Fruit fly (Drosophila melanogaster) whole organism, pupa: ENCODE data around the gene CG6290.

Experiments used
- CG10348 ChIP-seq: fragments of 200-800 bp; sonication (Bioruptor generic); IDR thresholded peaks from 2 replicates; pipeline ENCODE4 v1.3.6; 2022; ENCODE audit warnings: missing biosample characterization, missing genetic modification characterization
- CG12605 ChIP-seq: fragments of 200-800 bp; sonication (Bioruptor generic); IDR thresholded peaks from 2 replicates; pipeline ENCODE4 v1.3.6; 2022; ENCODE audit warnings: missing biosample characterization, missing genetic modification characterization
- CG13204 ChIP-seq: fragments of 200-800 bp; sonication (Bioruptor generic); optimal IDR thresholded peaks from 2 replicates; lab custom pipeline; 2018; ENCODE audit warnings: missing biosample characterization, mild to moderate bottlenecking, missing genetic modification characterization, moderate library complexity
- CG14655 ChIP-seq: fragments of 200-800 bp; sonication (Bioruptor generic); optimal IDR thresholded peaks from 3 replicates; lab custom pipeline; 2017; ENCODE audit warnings: mild to moderate bottlenecking, missing biosample characterization, missing genetic modification reagents, missing genetic modification characterization
- CG15710 ChIP-seq: fragments of 200-800 bp; sonication (Bioruptor generic); optimal IDR thresholded peaks from 2 replicates; lab custom pipeline; 2018; ENCODE audit warnings: missing biosample characterization, mild to moderate bottlenecking, missing genetic modification characterization, moderate library complexity
- CG17806 ChIP-seq: fragments of 200-800 bp; sonication (Bioruptor generic); optimal IDR thresholded peaks from 2 replicates; lab custom pipeline; 2018; ENCODE audit warnings: missing biosample characterization, mild to moderate bottlenecking, missing genetic modification characterization, moderate library complexity
- CG32121 ChIP-seq: fragments of 200-800 bp; sonication (Bioruptor generic); IDR thresholded peaks from 2 replicates; pipeline ENCODE4 v1.3.6; 2022; ENCODE audit warnings: missing biosample characterization, missing genetic modification characterization
- CG34367 ChIP-seq: fragments of 200-800 bp; sonication (Bioruptor generic); optimal IDR thresholded peaks from 2 replicates; lab custom pipeline; 2018; ENCODE audit warnings: missing biosample characterization, mild to moderate bottlenecking, missing genetic modification characterization
- CG4496 ChIP-seq: fragments of 200-800 bp; sonication (Bioruptor generic); IDR thresholded peaks from 3 replicates; pipeline ENCODE4 v1.3.6; 2022; ENCODE audit warnings: missing biosample characterization, missing genetic modification characterization
- CG8159 ChIP-seq: fragments of 200-800 bp; sonication (Bioruptor generic); optimal IDR thresholded peaks from 3 replicates; lab custom pipeline; 2018; ENCODE audit warnings: missing biosample characterization, mild to moderate bottlenecking, missing genetic modification characterization, moderate library complexity
- CG8301 ChIP-seq: fragments of 200-800 bp; sonication (Bioruptor generic); optimal IDR thresholded peaks from 2 replicates; lab custom pipeline; 2018; ENCODE audit warnings: missing biosample characterization, mild to moderate bottlenecking, missing genetic modification characterization
- CG9948 ChIP-seq: fragments of 200-800 bp; sonication (Bioruptor generic); optimal IDR thresholded peaks from 2 replicates; lab custom pipeline; 2018; ENCODE audit warnings: missing biosample characterization, mild to moderate bottlenecking, missing genetic modification characterization, moderate library complexity
- D1 ChIP-seq: fragments of 200-800 bp; sonication (Bioruptor generic); optimal IDR thresholded peaks from 2 replicates; lab custom pipeline; 2018; ENCODE audit warnings: missing biosample characterization, mild to moderate bottlenecking, missing genetic modification characterization, moderate library complexity
- EcR ChIP-seq: fragments of 200-800 bp; sonication (Bioruptor generic); optimal IDR thresholded peaks from 3 replicates; lab custom pipeline; 2019; ENCODE audit warnings: missing biosample characterization, missing genetic modification characterization, mild to moderate bottlenecking, moderate library complexity, missing genetic modification reagents
- Ets98B ChIP-seq: fragments of 200-800 bp; sonication (Bioruptor generic); IDR thresholded peaks from 2 replicates; pipeline ENCODE4 v1.3.6; 2022; ENCODE audit warnings: missing biosample characterization, missing genetic modification characterization
- Pif1A ChIP-seq: fragments of 200-800 bp; sonication (Bioruptor generic); optimal IDR thresholded peaks from 3 replicates; lab custom pipeline; 2016; ENCODE audit warnings: missing biosample characterization, missing genetic modification characterization
- Pif1B ChIP-seq: fragments of 200-800 bp; sonication (Bioruptor generic); optimal IDR thresholded peaks from 3 replicates; lab custom pipeline; 2016; ENCODE audit warnings: missing biosample characterization, missing genetic modification characterization
- Snoo ChIP-seq: fragments of 200-800 bp; sonication (Bioruptor generic); optimal IDR thresholded peaks from 3 replicates; lab custom pipeline; 2017; ENCODE audit warnings: missing biosample characterization, mild to moderate bottlenecking, missing genetic modification characterization, inconsistent platforms
- fd96Ca ChIP-seq: fragments of 200-800 bp; sonication (Bioruptor generic); IDR thresholded peaks from 3 replicates; pipeline ENCODE4 v1.3.6; 2022; ENCODE audit warnings: missing biosample characterization, missing genetic modification characterization
- gl ChIP-seq: fragments of 200-800 bp; sonication (Bioruptor generic); optimal IDR thresholded peaks from 2 replicates; lab custom pipeline; 2018; ENCODE audit warnings: missing biosample characterization, mild to moderate bottlenecking, missing genetic modification characterization
- rn ChIP-seq: fragments of 200-800 bp; sonication (Bioruptor generic); IDR thresholded peaks from 2 replicates; pipeline ENCODE4 v1.3.6; 2022; ENCODE audit warnings: missing biosample characterization, missing genetic modification characterization

The CG6290 gene

DNA sequence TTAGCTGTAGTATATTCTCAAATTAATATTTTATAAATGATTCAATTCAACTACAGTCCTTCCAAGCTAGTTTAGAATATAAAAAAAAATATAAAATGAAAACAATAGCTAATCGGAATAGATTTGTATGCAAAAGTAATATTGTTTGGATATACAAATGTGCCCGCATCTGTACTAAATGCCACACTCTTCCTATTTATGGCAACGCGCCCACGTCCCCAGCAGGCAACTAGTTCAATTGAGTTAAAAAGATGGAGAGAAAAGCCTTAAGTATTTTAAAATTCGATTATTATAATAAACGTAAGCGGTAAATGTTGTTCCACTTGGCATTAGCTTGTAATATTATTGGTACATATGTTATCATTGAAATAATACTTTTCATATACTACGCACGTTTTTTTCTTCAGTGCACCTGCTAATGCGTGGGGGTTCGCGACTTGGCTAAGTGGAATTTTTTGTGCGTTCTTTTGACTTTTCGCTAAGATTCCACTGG lies 31.7 kb upstream of the CG6290 start:
- TF ChIP-seq CG32121 (GFP tag; lab: Robert Waterston, UW): peak; percentile 67
- TF ChIP-seq CG12605 (GFP tag; lab: Robert Waterston, UW): peak; percentile 42; the same call in 1 of the 2 replicates
- peak; percentile 40; the same call in 1 of the 2 replicates for TF ChIP-seq Ets98B (GFP tag; lab: Robert Waterston, UW)
- peak; percentile 60; the same call in 2 of the 3 replicates for TF ChIP-seq CG4496
- TF ChIP-seq CG10348 (GFP tag; lab: Robert Waterston, UW): peak; percentile 28; the same call in 1 of the 2 replicates
- TF ChIP-seq CG14655 (GFP tag; lab: Kevin White, UChicago): peak; percentile 71
- peak; percentile 32 for TF ChIP-seq Pif1B (GFP tag; lab: Kevin White, UChicago)
- no peak for TF ChIP-seq gl (tag; lab: Kevin White, UChicago)
- TF ChIP-seq Pif1A (GFP tag; lab: Kevin White, UChicago): peak; percentile 28
- TF ChIP-seq CG17806 (tag; lab: Kevin White, UChicago): no peak
- peak; percentile 20 for TF ChIP-seq CG34367 (tag; lab: Kevin White, UChicago)
- TF ChIP-seq rn (GFP tag; lab: Robert Waterston, UW): no peak
- no peak for TF ChIP-seq CG13204 (GFP tag; lab: Kevin White, UChicago)
- no peak for TF ChIP-seq Snoo (tag; lab: Kevin White, UChicago)
- no peak for TF ChIP-seq EcR
- no peak for TF ChIP-seq D1 (tag; lab: Kevin White, UChicago)
- TF ChIP-seq CG15710 (tag; lab: Kevin White, UChicago): no peak
- peak; percentile 38 for TF ChIP-seq CG8159 (tag; lab: Kevin White, UChicago)
- peak; percentile 62 for TF ChIP-seq fd96Ca (GFP tag; lab: Robert Waterston, UW)
- TF ChIP-seq CG9948 (tag; lab: Kevin White, UChicago): peak; percentile 25
- peak; percentile 55 for TF ChIP-seq CG8301
- TF ChIP-seq, all 21 proteins: peak for 13

- peak; percentile 33; the same call in 1 of the 2 replicates for TF ChIP-seq Ets98B (GFP tag; lab: Robert Waterston, UW)
- TF ChIP-seq CG15710 (tag; lab: Kevin White, UChicago): no peak
- 0 out of 2 replicates have a peak, but pooled peaks have one; percentile 12 for TF ChIP-seq CG32121 (GFP tag; lab: Robert Waterston, UW)
- no peak for TF ChIP-seq CG10348 (GFP tag; lab: Robert Waterston, UW)
- no peak for TF ChIP-seq CG8159 (tag; lab: Kevin White, UChicago)
- TF ChIP-seq EcR: no peak
- TF ChIP-seq, all 21 proteins: peak for 2
These were observed 30.5 kb upstream of the CG6290 start for dm6 chrX:18406593-18407393.

DNA sequence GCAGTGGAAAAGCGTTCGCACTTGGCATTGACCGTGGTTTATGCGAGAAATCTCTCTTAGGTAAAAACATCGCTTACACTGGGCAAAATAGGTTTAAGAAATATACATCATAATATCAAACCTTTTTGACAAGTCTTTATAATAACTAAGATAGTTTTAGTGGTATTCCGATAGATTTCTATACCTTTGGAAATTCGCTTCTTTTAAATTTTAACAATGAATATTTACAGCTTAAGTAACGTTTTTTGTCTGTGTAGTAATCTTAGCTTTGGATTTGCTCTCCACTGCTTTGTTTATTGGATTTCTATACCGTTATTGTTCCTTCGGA lies 29.9 kb upstream of the CG6290 start:
- no peak for TF ChIP-seq rn (GFP tag; lab: Robert Waterston, UW)
- peak; percentile 5 for TF ChIP-seq CG8159 (tag; lab: Kevin White, UChicago)
- TF ChIP-seq D1 (tag; lab: Kevin White, UChicago): no peak
- TF ChIP-seq Pif1B (GFP tag; lab: Kevin White, UChicago): no peak
- peak; percentile 30 for TF ChIP-seq CG15710 (tag; lab: Kevin White, UChicago)
- peak; percentile 37; the same call in 1 of the 3 replicates for TF ChIP-seq CG4496
- peak; percentile 32 for TF ChIP-seq CG8301
- TF ChIP-seq CG32121 (GFP tag; lab: Robert Waterston, UW): no peak; the same call in 1 of the 2 replicates
- TF ChIP-seq Snoo (tag; lab: Kevin White, UChicago): no peak
- peak; percentile 26 for TF ChIP-seq Ets98B (GFP tag; lab: Robert Waterston, UW)
- no peak for TF ChIP-seq CG14655 (GFP tag; lab: Kevin White, UChicago)
- TF ChIP-seq CG10348 (GFP tag; lab: Robert Waterston, UW): no peak
- TF ChIP-seq gl (tag; lab: Kevin White, UChicago): no peak
- TF ChIP-seq CG9948 (tag; lab: Kevin White, UChicago): peak; percentile 26
- TF ChIP-seq CG34367 (tag; lab: Kevin White, UChicago): peak; percentile 11
- peak; percentile 37; the same call in 1 of the 2 replicates for TF ChIP-seq CG12605 (GFP tag; lab: Robert Waterston, UW)
- no peak for TF ChIP-seq Pif1A (GFP tag; lab: Kevin White, UChicago)
- no peak for TF ChIP-seq CG17806 (tag; lab: Kevin White, UChicago)

- no peak for TF ChIP-seq Pif1B (GFP tag; lab: Kevin White, UChicago)
- TF ChIP-seq CG15710 (tag; lab: Kevin White, UChicago): no peak
- TF ChIP-seq CG13204 (GFP tag; lab: Kevin White, UChicago): no peak
- TF ChIP-seq CG12605 (GFP tag; lab: Robert Waterston, UW): no peak
- TF ChIP-seq, all 21 proteins: peak for 0
These were observed 27.8 kb upstream of the CG6290 start for dm6 chrX:18409449-18409848.

DNA sequence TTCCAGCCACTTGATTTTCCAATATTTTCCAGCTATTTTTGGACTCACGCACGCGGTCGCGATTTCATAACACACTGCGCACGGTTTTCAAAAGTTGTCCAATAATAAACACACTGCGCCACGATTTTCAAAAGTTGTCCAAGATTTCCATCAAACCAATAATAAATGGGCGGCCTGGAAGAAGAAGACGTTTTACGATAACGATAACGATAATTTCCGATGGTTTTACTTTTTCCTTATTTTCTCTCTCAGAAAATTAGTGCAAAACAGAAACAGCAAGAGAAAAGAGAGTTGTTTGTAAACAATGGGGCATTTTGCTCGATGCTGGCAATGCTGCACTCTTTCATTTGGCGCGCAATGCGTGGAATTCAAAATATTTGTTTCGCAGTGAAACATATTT lies 27.4 kb upstream of the CG6290 start, which contains the start of gene Nt5b:
TSS of gene Nt5b (minus strand) at position 207 of the 400 bp plus-strand sequence.
- TF ChIP-seq CG17806 (tag; lab: Kevin White, UChicago) (no peak), Pif1A (GFP tag; lab: Kevin White, UChicago) (no peak), Pif1B (GFP tag; lab: Kevin White, UChicago) (no peak), CG4496 (peak; percentile 13; the same call in 1 of the 3 replicates), CG9948 (tag; lab: Kevin White, UChicago) (no peak), fd96Ca (GFP tag; lab: Robert Waterston, UW) (no peak), CG13204 (GFP tag; lab: Kevin White, UChicago) (no peak), Snoo (tag; lab: Kevin White, UChicago) (no peak), gl (tag; lab: Kevin White, UChicago) (no peak), CG14655 (GFP tag; lab: Kevin White, UChicago) (no peak), CG12605 (GFP tag; lab: Robert Waterston, UW) (peak; percentile 39; the same call in 1 of the 2 replicates), CG10348 (GFP tag; lab: Robert Waterston, UW) (no peak), EcR (no peak)
